Fruit fly (Drosophila melanogaster) whole organism: ENCODE results near the gene Ir93a.

Experiments
- CG8478 ChIP-seq: fragments of >200 bp; optimal IDR thresholded peaks from 2 replicates; lab custom pipeline; 2018; ENCODE audit warnings: inconsistent platforms
- EcR ChIP-seq, 2 experiments: fragments of >200 bp; optimal IDR thresholded peaks; 2 replicates each; lab custom pipeline; 2017; ENCODE audit warnings: missing biosample characterization in 2 of 2, missing genetic modification characterization in 2 of 2, missing genetic modification reagents in 2 of 2
- pan ChIP-seq: fragments of >200 bp; optimal IDR thresholded peaks from 2 replicates; lab custom pipeline; 2017
- psq ChIP-seq: fragments of >200 bp; optimal IDR thresholded peaks from 2 replicates; lab custom pipeline; 2017
- usp ChIP-seq: fragments of >200 bp; optimal IDR thresholded peaks from 2 replicates; lab custom pipeline; 2017; ENCODE audit warnings: missing biosample characterization, missing genetic modification characterization, mixed read lengths

- TF ChIP-seq usp (GFP tag; lab: Kevin White, UChicago) = no peak
- TF ChIP-seq psq = no peak
- TF ChIP-seq CG8478 (lab: Kevin White, UChicago) = no peak
- TF ChIP-seq EcR (GFP tag; optimal IDR thresholded peaks at IDR 0.05; lab: Kevin White, UChicago) = no peak
- TF ChIP-seq pan (lab: Kevin White, UChicago) = no peak
These were observed 22.5 kb downstream of the Ir93a start for dm6 chr3R:20837242-20837664.
